Worm (Caenorhabditis elegans): ENCODE data around the gene T11F9.1.

Gene T11F9.1

ce11 chrV:11450257-11450656 lies 9.1 kb upstream of the T11F9.1 start, which contains the start of gene col-156:
Gene col-156 (minus strand): TSS chrV:11450357.
- TF ChIP-seq tbx-2 (tag; optimal IDR thresholded peaks at IDR 0.05), result no peak
- TF ChIP-seq ama-1 (optimal IDR thresholded peaks at IDR 0.05), result no peak
- TF ChIP-seq sea-2 (GFP tag; optimal IDR thresholded peaks at IDR 0.05), result no peak
- no peak for TF ChIP-seq lin-15B (tag; optimal IDR thresholded peaks at IDR 0.05)
- TF ChIP-seq aly-2 (tag; optimal IDR thresholded peaks at IDR 0.05), result no peak
- TF ChIP-seq snpc-4 (tag; optimal IDR thresholded peaks at IDR 0.05), result no peak
- TF ChIP-seq nhr-76 (tag; optimal IDR thresholded peaks at IDR 0.05), result no peak
- TF ChIP-seq lin-39 (tag; optimal IDR thresholded peaks at IDR 0.05), result no peak
- no peak for TF ChIP-seq nhr-23 (tag; optimal IDR thresholded peaks at IDR 0.05)
- no peak for TF ChIP-seq ZK546.5 (tag; optimal IDR thresholded peaks at IDR 0.05)
- TF ChIP-seq mdl-1 (tag; optimal IDR thresholded peaks at IDR 0.05), result no peak
- no peak for TF ChIP-seq skn-1 (tag; optimal IDR thresholded peaks at IDR 0.05)
- TF ChIP-seq R02D3.7 (tag; optimal IDR thresholded peaks at IDR 0.05), result no peak
- no peak for TF ChIP-seq nhr-43 (tag; optimal IDR thresholded peaks at IDR 0.05; ENCODE audit: poor library complexity, severe bottlenecking)
- no peak for TF ChIP-seq daf-12 (tag; optimal IDR thresholded peaks at IDR 0.05)
- TF ChIP-seq jun-1 (tag; optimal IDR thresholded peaks at IDR 0.05), result no peak

DNA sequence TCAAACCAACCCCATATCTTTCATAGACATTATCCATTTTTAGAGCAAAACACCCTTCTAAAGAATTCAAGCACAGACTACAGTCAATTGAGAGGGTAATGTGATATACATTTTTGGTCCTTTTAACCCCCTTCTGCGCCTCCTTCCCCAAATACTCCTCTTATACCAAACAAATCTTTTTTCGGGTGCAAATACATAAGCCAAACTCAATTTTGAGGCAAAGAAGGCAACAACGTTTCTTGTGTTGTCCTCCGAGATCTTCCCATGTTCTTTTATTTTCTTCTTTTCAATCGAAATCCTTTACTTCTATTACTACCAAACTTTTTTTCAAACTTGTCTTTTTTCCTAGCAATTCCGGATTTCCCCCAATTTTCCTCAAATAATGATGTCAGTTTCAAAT lies 4.4 kb upstream of the T11F9.1 start:
- TF ChIP-seq egl-5 (tag; optimal IDR thresholded peaks at IDR 0.05), result no peak
- no peak for TF ChIP-seq elt-1 (tag; optimal IDR thresholded peaks at IDR 0.05)
- TF ChIP-seq jun-1 (tag; optimal IDR thresholded peaks at IDR 0.05), result no peak
- TF ChIP-seq skn-1 (tag; optimal IDR thresholded peaks at IDR 0.05), result no peak
- TF ChIP-seq fkh-2 (tag; optimal IDR thresholded peaks at IDR 0.05), result no peak
- TF ChIP-seq aly-2 (tag; optimal IDR thresholded peaks at IDR 0.05), result no peak
- no peak for TF ChIP-seq eor-1 (tag; optimal IDR thresholded peaks at IDR 0.05)
- TF ChIP-seq ceh-9 (tag; optimal IDR thresholded peaks at IDR 0.05), result no peak
- no peak for TF ChIP-seq ceh-28 (tag; optimal IDR thresholded peaks at IDR 0.05)
- no peak for TF ChIP-seq lin-39 (tag; optimal IDR thresholded peaks at IDR 0.05)
- TF ChIP-seq nhr-11 (tag; optimal IDR thresholded peaks at IDR 0.05), result no peak
- TF ChIP-seq pqm-1 (tag; optimal IDR thresholded peaks at IDR 0.05), result no peak
- no peak for TF ChIP-seq mdl-1 (tag; optimal IDR thresholded peaks at IDR 0.05)
- no peak for TF ChIP-seq nhr-43 (tag; optimal IDR thresholded peaks at IDR 0.05; ENCODE audit: poor library complexity, severe bottlenecking)
- no peak for TF ChIP-seq lin-15B (tag; optimal IDR thresholded peaks at IDR 0.05)
- TF ChIP-seq nhr-77 (tag; optimal IDR thresholded peaks at IDR 0.05), result no peak

- TF ChIP-seq elt-1 (tag; optimal IDR thresholded peaks at IDR 0.05) (peak; percentile 13), mml-1 (tag; optimal IDR thresholded peaks at IDR 0.05) (no peak)
Observed at ce11 chrV:11462963-11463453, 3.7 kb downstream of the T11F9.1 start, which contains the start of gene zipt-16. Gene zipt-16 (plus strand): TSS chrV:11463013.

- TF ChIP-seq ztf-11 (tag; optimal IDR thresholded peaks at IDR 0.05) (no peak), nhr-237 (tag; optimal IDR thresholded peaks at IDR 0.05) (no peak), jun-1 (tag; optimal IDR thresholded peaks at IDR 0.05) (peak; percentile 37), tbx-2 (tag; optimal IDR thresholded peaks at IDR 0.05) (no peak), ceh-9 (tag; optimal IDR thresholded peaks at IDR 0.05) (no peak), ceh-82 (tag; optimal IDR thresholded peaks at IDR 0.05) (no peak), nhr-28 (tag; optimal IDR thresholded peaks at IDR 0.05) (no peak), pqm-1 (tag; optimal IDR thresholded peaks at IDR 0.05) (peak; percentile 86), daf-12 (tag; optimal IDR thresholded peaks at IDR 0.05) (no peak), R02D3.7 (tag; optimal IDR thresholded peaks at IDR 0.05) (no peak), elt-2 (tag; optimal IDR thresholded peaks at IDR 0.05) (peak; percentile 97), mdl-1 (tag; optimal IDR thresholded peaks at IDR 0.05) (no peak), nhr-23 (tag; optimal IDR thresholded peaks at IDR 0.05) (no peak), mml-1 (tag; optimal IDR thresholded peaks at IDR 0.05) (no peak)
Observed at ce11 chrV:11470210-11470713, 10.9 kb downstream of the T11F9.1 start, which contains the start of gene aat-6. Gene aat-6 (minus strand): TSS chrV:11470663.

DNA sequence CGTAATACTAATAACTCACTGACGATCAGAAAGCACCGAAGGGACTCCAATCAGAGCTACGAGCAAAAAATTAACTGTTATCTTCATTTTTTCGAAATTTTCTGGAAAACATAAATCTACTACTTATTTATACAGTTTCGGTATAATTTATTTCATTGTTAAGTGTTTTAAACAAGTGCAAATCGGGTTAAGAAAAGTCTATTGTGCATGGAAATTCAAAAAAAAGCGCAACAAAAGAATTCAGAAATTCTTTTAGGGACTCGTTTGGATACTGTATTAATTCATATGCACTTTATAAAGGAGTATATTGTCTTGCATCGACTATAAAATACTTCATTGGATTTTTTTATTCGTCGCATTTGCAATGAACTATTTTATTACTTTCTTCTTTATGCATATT lies 12.9 kb downstream of the T11F9.1 start, which contains the start of the genes nas-20 and nas-21:
nas-20 (minus strand) TSS at position 101 of the 400 bp plus-strand sequence.
nas-21 (plus strand) TSS at position 356 of the 400 bp plus-strand sequence.
- no peak for TF ChIP-seq elt-2 (tag; optimal IDR thresholded peaks at IDR 0.05)
- TF ChIP-seq nhr-76 (tag; optimal IDR thresholded peaks at IDR 0.05), result no peak
- no peak for TF ChIP-seq tbx-2 (tag; optimal IDR thresholded peaks at IDR 0.05)
- no peak for TF ChIP-seq nhr-237 (tag; optimal IDR thresholded peaks at IDR 0.05)
- no peak for TF ChIP-seq zag-1 (tag; optimal IDR thresholded peaks at IDR 0.05)
- TF ChIP-seq nhr-67 (tag; optimal IDR thresholded peaks at IDR 0.05), result no peak
- no peak for TF ChIP-seq nfya-1 (tag; optimal IDR thresholded peaks at IDR 0.05; ENCODE audit: insufficient read depth)
- TF ChIP-seq skn-1 (tag; optimal IDR thresholded peaks at IDR 0.05), result no peak
- TF ChIP-seq snpc-4 (tag; optimal IDR thresholded peaks at IDR 0.05), result no peak
- no peak for TF ChIP-seq fkh-2 (tag; optimal IDR thresholded peaks at IDR 0.05)
- no peak for TF ChIP-seq egl-5 (tag; optimal IDR thresholded peaks at IDR 0.05)
